Fruit fly (Drosophila melanogaster) whole organism, embryonic: ENCODE data around the gene Pdhb.

ENCODE experiments used
- BEAF-32 ChIP-seq: fragments of 200-800 bp; sonication (Bioruptor generic); optimal IDR thresholded peaks from 3 replicates; lab custom pipeline; 2017; ENCODE audit warnings: missing biosample characterization, missing genetic modification characterization, mild to moderate bottlenecking, moderate library complexity, missing genetic modification reagents
- CG12155 ChIP-seq: fragments of 200-800 bp; sonication (Bioruptor generic); optimal IDR thresholded peaks from 3 replicates; lab custom pipeline; 2016; ENCODE audit warnings: missing biosample characterization, missing genetic modification characterization
- CG12744 ChIP-seq: fragments of 200-800 bp; sonication (Bioruptor generic); optimal IDR thresholded peaks from 2 replicates; lab custom pipeline; 2016; ENCODE audit warnings: missing biosample characterization, missing genetic modification characterization
- CG13287 ChIP-seq: fragments of 200-800 bp; sonication (Bioruptor generic); IDR thresholded peaks from 2 replicates; pipeline ENCODE4 v1.3.6; 2022; ENCODE audit warnings: missing biosample characterization, missing genetic modification characterization; ENCODE audit not compliant: partially characterized antibody
- CG14860 ChIP-seq: fragments of 200-800 bp; sonication (Bioruptor generic); IDR thresholded peaks from 3 replicates; pipeline ENCODE4 v1.3.6; 2022; ENCODE audit warnings: missing biosample characterization, missing genetic modification characterization; ENCODE audit not compliant: partially characterized antibody
- CG15269 ChIP-seq: fragments of 200-800 bp; sonication (Bioruptor generic); optimal IDR thresholded peaks from 2 replicates; lab custom pipeline; 2018; ENCODE audit warnings: missing biosample characterization, mild to moderate bottlenecking, missing genetic modification characterization, moderate library complexity
- CG15514 ChIP-seq: fragments of 200-800 bp; sonication (Bioruptor generic); optimal IDR thresholded peaks from 3 replicates; lab custom pipeline; 2017; ENCODE audit warnings: missing biosample characterization, missing genetic modification characterization, mild to moderate bottlenecking, moderate library complexity, missing genetic modification reagents
- CG1647 ChIP-seq: fragments of 200-800 bp; sonication (Bioruptor generic); optimal IDR thresholded peaks from 3 replicates; lab custom pipeline; 2016; ENCODE audit warnings: missing biosample characterization, missing genetic modification characterization
- CG17568 ChIP-seq: fragments of 200-800 bp; sonication (Bioruptor generic); optimal IDR thresholded peaks from 2 replicates; lab custom pipeline; 2018; ENCODE audit warnings: missing biosample characterization, mild to moderate bottlenecking, missing genetic modification characterization, moderate library complexity
- CG2678 ChIP-seq: fragments of 200-800 bp; sonication (Bioruptor generic); optimal IDR thresholded peaks from 3 replicates; lab custom pipeline; 2019; ENCODE audit warnings: missing biosample characterization, mild to moderate bottlenecking, missing genetic modification characterization, moderate library complexity
- CG31224 ChIP-seq: fragments of 200-800 bp; sonication (Bioruptor generic); IDR thresholded peaks from 2 replicates; pipeline ENCODE4 v1.3.6; 2022; ENCODE audit warnings: missing biosample characterization, missing genetic modification characterization
- CG3726 ChIP-seq: fragments of 200-800 bp; sonication (Bioruptor generic); IDR thresholded peaks from 3 replicates; pipeline ENCODE4, ENCODE4 v1.3.6; 2022; ENCODE audit warnings: missing biosample characterization, missing genetic modification characterization
- CG4730 ChIP-seq: fragments of 200-800 bp; sonication (Bioruptor generic); IDR thresholded peaks from 2 replicates; pipeline ENCODE4 v1.3.6; 2022; ENCODE audit warnings: missing biosample characterization, missing genetic modification characterization
- CG7372 ChIP-seq: fragments of 200-800 bp; sonication (Bioruptor generic); IDR thresholded peaks from 2 replicates; pipeline ENCODE4 v1.3.6; 2022; ENCODE audit warnings: missing biosample characterization, missing genetic modification characterization
- CG7745 ChIP-seq: fragments of 200-800 bp; sonication (Bioruptor generic); optimal IDR thresholded peaks from 2 replicates; lab custom pipeline; 2018; ENCODE audit warnings: missing biosample characterization, mild to moderate bottlenecking, missing genetic modification characterization, moderate library complexity
- CG9437 ChIP-seq: fragments of 200-800 bp; sonication (Bioruptor generic); optimal IDR thresholded peaks from 2 replicates; lab custom pipeline; 2018; ENCODE audit warnings: missing biosample characterization, mild to moderate bottlenecking, missing genetic modification characterization
- CkIIα-i1 ChIP-seq: fragments of 200-800 bp; sonication (Bioruptor generic); IDR thresholded peaks from 2 replicates; pipeline ENCODE4 v1.3.6; 2022; ENCODE audit warnings: missing biosample characterization, missing genetic modification characterization
- Dek ChIP-seq: fragments of 200-800 bp; sonication (Bioruptor generic); optimal IDR thresholded peaks from 3 replicates; lab custom pipeline; 2019; ENCODE audit warnings: missing biosample characterization, mild to moderate bottlenecking, missing genetic modification characterization, moderate library complexity
- Dip3 ChIP-seq: fragments of 200-800 bp; sonication (Bioruptor generic); optimal IDR thresholded peaks from 3 replicates; lab custom pipeline; 2016; ENCODE audit warnings: missing biosample characterization, missing genetic modification characterization
- H2.0 ChIP-seq: fragments of 200-800 bp; sonication (Bioruptor generic); IDR thresholded peaks from 2 replicates; pipeline ENCODE4 v1.3.6; 2022; ENCODE audit warnings: missing biosample characterization, missing genetic modification characterization
- Kr ChIP-seq: fragments of 200-800 bp; sonication (Bioruptor generic); optimal IDR thresholded peaks from 2 replicates; lab custom pipeline; 2017; ENCODE audit warnings: missing biosample characterization, mild to moderate bottlenecking, missing genetic modification characterization
- Lpt ChIP-seq: fragments of >200 bp; optimal IDR thresholded peaks from 2 replicates; lab custom pipeline; 2018; ENCODE audit warnings: missing biosample characterization, missing genetic modification characterization
- MBD-R2 ChIP-seq: fragments of 200-800 bp; sonication (Bioruptor generic); IDR thresholded peaks from 2 replicates; pipeline ENCODE4 v1.3.6; 2022; ENCODE audit warnings: missing biosample characterization, missing genetic modification characterization
- Med ChIP-seq: fragments of 200-800 bp; sonication (Bioruptor generic); peaks from one replicate; lab custom pipeline; 2016; ENCODE audit warnings: missing biosample characterization, missing genetic modification characterization, mild to moderate bottlenecking, inconsistent platforms, moderate library complexity
- Meics ChIP-seq: fragments of 200-800 bp; sonication (Bioruptor generic); optimal IDR thresholded peaks from 2 replicates; lab custom pipeline; 2017; ENCODE audit warnings: missing biosample characterization, mild to moderate bottlenecking, missing genetic modification characterization
- Mrtf ChIP-seq: fragments of 200-800 bp; sonication (Bioruptor generic); IDR thresholded peaks from 3 replicates; pipeline ENCODE4 v1.3.6; 2022; ENCODE audit warnings: missing biosample characterization, missing genetic modification characterization
- NC2β ChIP-seq: fragments of 200-800 bp; sonication (Bioruptor generic); optimal IDR thresholded peaks from 2 replicates; lab custom pipeline; 2016; ENCODE audit warnings: missing biosample characterization, missing genetic modification characterization
- NFAT ChIP-seq: fragments of 200-800 bp; sonication (Bioruptor generic); IDR thresholded peaks from 2 replicates; pipeline ENCODE4 v1.3.6; 2022; ENCODE audit warnings: missing biosample characterization, missing genetic modification characterization
- Rx ChIP-seq: fragments of 200-800 bp; sonication (Bioruptor generic); IDR thresholded peaks from 2 replicates; pipeline ENCODE4 v1.3.6; 2022; ENCODE audit warnings: missing biosample characterization, missing genetic modification characterization
- bsh ChIP-seq, 2 experiments: fragments of 200-800 bp; sonication (Bioruptor generic); optimal IDR thresholded peaks; 2 replicates each; lab custom pipeline; 2017 to 2018; ENCODE audit warnings: mild to moderate bottlenecking in 2 of 2, missing biosample characterization in 2 of 2, missing genetic modification characterization in 2 of 2, moderate library complexity in 1 of 2
- cad ChIP-seq: fragments of >200 bp; optimal IDR thresholded peaks from 2 replicates; lab custom pipeline; 2017; ENCODE audit warnings: missing biosample characterization, missing genetic modification characterization
- cato ChIP-seq: fragments of 200-800 bp; sonication (Bioruptor generic); optimal IDR thresholded peaks from 2 replicates; lab custom pipeline; 2016; ENCODE audit warnings: missing biosample characterization, missing genetic modification characterization, borderline replicate concordance
- chif ChIP-seq, 2 experiments: fragments of 200-800 bp; sonication (Bioruptor generic); optimal IDR thresholded peaks; 3 replicates each; lab custom pipeline; 2016; ENCODE audit warnings: missing biosample characterization in 2 of 2, missing genetic modification characterization in 2 of 2
- danr ChIP-seq: fragments of 200-800 bp; sonication (Bioruptor generic); IDR thresholded peaks from 2 replicates; pipeline ENCODE4 v1.3.6; 2022; ENCODE audit warnings: missing biosample characterization, missing genetic modification characterization
- disco-r ChIP-seq: fragments of 200-800 bp; sonication (Bioruptor generic); optimal IDR thresholded peaks from 2 replicates; lab custom pipeline; 2016; ENCODE audit warnings: missing biosample characterization, missing genetic modification characterization
- dysf ChIP-seq: fragments of 200-800 bp; sonication (Bioruptor generic); IDR thresholded peaks from 3 replicates; pipeline ENCODE4 v1.3.6; 2022; ENCODE audit warnings: missing biosample characterization, missing genetic modification characterization
- emc ChIP-seq: fragments of 200-800 bp; sonication (Bioruptor generic); optimal IDR thresholded peaks from 2 replicates; lab custom pipeline; 2016; ENCODE audit warnings: missing biosample characterization, missing genetic modification characterization
- gro ChIP-seq: fragments of 200-800 bp; sonication (Bioruptor generic); optimal IDR thresholded peaks from 2 replicates; lab custom pipeline; 2016; ENCODE audit warnings: missing biosample characterization, missing genetic modification characterization
- ham ChIP-seq: fragments of 200-800 bp; sonication (Bioruptor generic); IDR thresholded peaks from 2 replicates; pipeline ENCODE4 v1.3.6; 2022; ENCODE audit warnings: missing biosample characterization, missing genetic modification characterization
- her ChIP-seq: fragments of 200-800 bp; sonication (Bioruptor generic); optimal IDR thresholded peaks from 2 replicates; lab custom pipeline; 2016; ENCODE audit warnings: missing biosample characterization, missing genetic modification characterization
- kah ChIP-seq: fragments of 200-800 bp; sonication (Bioruptor generic); optimal IDR thresholded peaks from 2 replicates; lab custom pipeline; 2018; ENCODE audit warnings: missing biosample characterization, mild to moderate bottlenecking, missing genetic modification characterization
- lola ChIP-seq, 3 experiments: fragments of >200 bp in 2 of 3; fragments of 200-800 bp in 1 of 3; sonication (Bioruptor generic) in 1 of 3; optimal IDR thresholded peaks; 2 replicates each; lab custom pipeline; 2017 to 2019; ENCODE audit warnings: missing biosample characterization in 3 of 3, missing genetic modification characterization in 3 of 3, mild to moderate bottlenecking in 1 of 3, moderate library complexity in 1 of 3
- mam ChIP-seq: fragments of 200-800 bp; sonication (Bioruptor generic); optimal IDR thresholded peaks from 3 replicates; lab custom pipeline; 2016; ENCODE audit warnings: missing biosample characterization, missing genetic modification characterization
- nau ChIP-seq: fragments of 200-800 bp; sonication (Bioruptor generic); optimal IDR thresholded peaks from 3 replicates; lab custom pipeline; 2017; ENCODE audit warnings: missing biosample characterization, mild to moderate bottlenecking, missing genetic modification characterization, missing genetic modification reagents
- p53 ChIP-seq: fragments of 200-800 bp; sonication (Bioruptor generic); optimal IDR thresholded peaks from 2 replicates; lab custom pipeline; 2016; ENCODE audit warnings: missing biosample characterization, missing genetic modification characterization
- psq ChIP-seq: fragments of 200-800 bp; sonication (Bioruptor generic); optimal IDR thresholded peaks from 2 replicates; lab custom pipeline; 2017; ENCODE audit warnings: missing biosample characterization, missing genetic modification characterization
- row ChIP-seq: fragments of 200-800 bp; sonication (Bioruptor generic); IDR thresholded peaks from 3 replicates; pipeline ENCODE4 v1.3.6; 2022; ENCODE audit warnings: missing biosample characterization, missing genetic modification characterization
- sd ChIP-seq: fragments of 200-800 bp; sonication (Bioruptor generic); optimal IDR thresholded peaks from 3 replicates; lab custom pipeline; 2018; ENCODE audit warnings: missing biosample characterization, mild to moderate bottlenecking, missing genetic modification characterization, moderate library complexity
- vfl ChIP-seq: fragments of 200-800 bp; sonication (Bioruptor generic); optimal IDR thresholded peaks from 2 replicates; lab custom pipeline; 2016; ENCODE audit warnings: missing biosample characterization, missing genetic modification characterization
- vnd ChIP-seq: fragments of 200-800 bp; sonication (Bioruptor generic); IDR thresholded peaks from 3 replicates; pipeline ENCODE4 v1.3.6; 2022; ENCODE audit warnings: missing biosample characterization, missing genetic modification characterization; ENCODE audit not compliant: partially characterized antibody
- zfh2 ChIP-seq: fragments of 200-800 bp; sonication (Bioruptor generic); optimal IDR thresholded peaks from 2 replicates; lab custom pipeline; 2016; ENCODE audit warnings: missing biosample characterization, missing genetic modification characterization

Pdhb gene

DNA sequence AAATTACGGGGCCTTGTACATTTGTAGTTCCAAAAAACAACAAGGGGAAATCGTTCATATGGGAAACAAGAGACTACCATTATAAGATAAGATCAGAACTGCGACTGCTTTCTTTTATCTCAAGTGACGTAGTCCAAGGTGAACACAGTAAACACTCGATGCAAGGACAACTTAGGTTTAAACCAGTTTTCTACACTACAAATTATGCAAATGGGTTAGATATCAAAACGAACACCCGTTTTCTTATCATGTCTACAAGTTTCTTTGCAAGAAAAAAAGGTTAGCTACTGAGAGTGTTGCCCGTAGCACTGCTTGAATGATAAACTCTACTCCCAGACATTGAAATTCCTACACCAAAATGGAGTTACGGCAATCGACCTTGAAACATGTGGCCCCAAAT is 11.3 kb downstream of the Pdhb start (continued):
- TF ChIP-seq danr (GFP tag; lab: Robert Waterston, UW): no peak; the same call in 1 of the 2 replicates
- TF ChIP-seq CG15514 (GFP tag; lab: Kevin White, UChicago): peak; percentile 20
- peak; percentile 72; the same call in 1 of the 2 replicates for TF ChIP-seq H2.0 (GFP tag; lab: Robert Waterston, UW)
- no peak for TF ChIP-seq ham
- no peak for TF ChIP-seq vnd (GFP tag; lab: Robert Waterston, UW)
- peak; percentile 42 for TF ChIP-seq cato (GFP tag; lab: Kevin White, UChicago)
- peak; percentile 35 for TF ChIP-seq gro (GFP tag; lab: Kevin White, UChicago)
- 0 out of 3 replicates have a peak, but pooled peaks have one; percentile 56 for TF ChIP-seq CG3726 (GFP tag; lab: Robert Waterston, UW)
- TF ChIP-seq disco-r: no peak
- 0 out of 2 replicates have a peak, but pooled peaks have one; percentile 36 for TF ChIP-seq CG31224 (GFP tag; lab: Robert Waterston, UW)
- peak; percentile 72 for TF ChIP-seq CG2678 (tag; lab: Kevin White, UChicago)
- TF ChIP-seq Dek (tag; lab: Kevin White, UChicago): peak; percentile 32
- TF ChIP-seq NFAT (GFP tag; lab: Robert Waterston, UW): peak; percentile 60; the same call in 1 of the 2 replicates
- no peak for TF ChIP-seq CG17568 (GFP tag; lab: Kevin White, UChicago)
- no peak for TF ChIP-seq CG14860 (GFP tag; lab: Robert Waterston, UW)
- TF ChIP-seq emc: peak; percentile 31
- TF ChIP-seq row (GFP tag; lab: Robert Waterston, UW): peak; percentile 77
- peak; percentile 38 for TF ChIP-seq Meics
- TF ChIP-seq lola (GFP tag; optimal IDR thresholded peaks at IDR 0.05; lab: Kevin White, UChicago): peak in 1 of 3 experiments; percentile 34
- peak; percentile 67 for TF ChIP-seq CG4730
- peak; percentile 76 for TF ChIP-seq dysf
- no peak for TF ChIP-seq CG9437 (GFP tag; lab: Kevin White, UChicago)
- peak; percentile 32 for TF ChIP-seq NC2β (GFP tag; lab: Kevin White, UChicago)
- TF ChIP-seq Rx (GFP tag; lab: Robert Waterston, UW): peak; percentile 56
- no peak for TF ChIP-seq CG13287 (GFP tag; lab: Robert Waterston, UW)
- TF ChIP-seq kah (GFP tag; lab: Kevin White, UChicago): no peak
- no peak for TF ChIP-seq Lpt
- TF ChIP-seq chif (GFP tag; optimal IDR thresholded peaks at IDR 0.05; lab: Kevin White, UChicago): peak; percentile 19 to 63
- peak; percentile 70 for TF ChIP-seq her (GFP tag; lab: Kevin White, UChicago)
- no peak for TF ChIP-seq CG12744 (GFP tag; lab: Kevin White, UChicago)
- peak; percentile 95 for TF ChIP-seq Med
- TF ChIP-seq sd (tag; lab: Kevin White, UChicago): peak; percentile 87
- TF ChIP-seq CG1647 (GFP tag; lab: Kevin White, UChicago): peak; percentile 4
- TF ChIP-seq Kr (GFP tag; lab: Kevin White, UChicago): no peak
- no peak for TF ChIP-seq p53
- no peak for TF ChIP-seq CkIIα-i1 (GFP tag; lab: Robert Waterston, UW)
- TF ChIP-seq psq (GFP tag; lab: Kevin White, UChicago): no peak
- TF ChIP-seq cad (GFP tag; lab: Kevin White, UChicago): no peak
- peak; percentile 58 for TF ChIP-seq MBD-R2 (GFP tag; lab: Robert Waterston, UW)
- peak in 1 of 2 experiments; percentile 74 for TF ChIP-seq bsh (GFP tag; optimal IDR thresholded peaks at IDR 0.05; lab: Kevin White, UChicago)
- TF ChIP-seq zfh2 (GFP tag; lab: Kevin White, UChicago): peak; percentile 76
- TF ChIP-seq CG7372 (GFP tag; lab: Robert Waterston, UW): peak; percentile 24; the same call in 1 of the 2 replicates
- TF ChIP-seq CG12155 (GFP tag; lab: Kevin White, UChicago): peak; percentile 62
- TF ChIP-seq Mrtf (GFP tag; lab: Robert Waterston, UW): peak; percentile 72
- TF ChIP-seq CG15269 (tag; lab: Kevin White, UChicago): peak; percentile 70
- TF ChIP-seq Dip3 (GFP tag; lab: Kevin White, UChicago): peak; percentile 44
- no peak for TF ChIP-seq BEAF-32 (GFP tag; lab: Kevin White, UChicago)
- TF ChIP-seq mam (GFP tag; lab: Kevin White, UChicago): peak; percentile 57
- TF ChIP-seq vfl (GFP tag; lab: Kevin White, UChicago): no peak
- no peak for TF ChIP-seq CG7745
- TF ChIP-seq nau (GFP tag; lab: Kevin White, UChicago): no peak
